Fruit fly (Drosophila melanogaster): ENCODE results near the gene DCTN6-p27.

DCTN6-p27 gene

DNA sequence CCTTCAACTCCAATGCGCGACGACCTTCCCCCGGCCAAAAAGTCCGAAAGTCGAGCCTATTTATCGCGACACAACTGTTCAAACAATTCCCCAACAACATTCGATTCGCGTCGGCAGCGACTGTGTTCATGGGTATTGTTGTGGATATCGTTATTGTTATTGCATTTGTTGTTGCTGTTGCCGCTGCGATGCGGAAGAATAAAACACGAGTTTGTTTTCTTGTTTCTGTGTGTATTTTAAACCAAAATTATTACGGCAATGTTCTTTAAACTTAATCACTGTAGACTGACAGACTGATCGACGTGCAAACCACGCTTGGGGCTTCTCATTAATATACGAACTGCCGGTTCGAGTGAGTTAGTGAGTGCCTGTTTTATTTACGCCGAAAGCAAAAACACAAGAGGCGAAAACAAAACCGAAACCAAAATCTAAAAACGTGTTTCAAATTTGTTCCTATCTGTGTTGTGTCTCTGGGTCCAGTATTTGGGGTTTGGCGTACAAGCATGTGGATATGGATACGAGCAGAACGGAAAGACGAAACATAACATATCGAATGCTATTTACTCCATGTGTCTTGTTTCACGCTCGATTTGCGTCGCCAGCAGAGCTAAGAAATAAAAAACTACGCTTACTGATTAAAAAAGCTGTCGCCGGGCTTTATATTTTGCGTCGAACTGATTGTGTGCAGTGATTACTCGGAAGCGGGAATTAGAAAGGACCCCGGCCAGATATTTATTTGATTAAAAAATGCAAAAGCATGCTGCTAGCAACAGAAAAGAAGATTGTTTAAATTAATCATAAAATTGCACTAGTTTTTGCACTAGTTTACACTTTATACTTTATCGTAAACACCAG, 27.7 kb downstream of the DCTN6-p27 start:
- no peak for TF ChIP-seq CG14655 (GFP tag; optimal IDR thresholded peaks at IDR 0.05)
- peak; percentile 2; the same call in 1 of the 3 replicates for TF ChIP-seq CG4496 (GFP tag; IDR thresholded peaks at IDR 0.05)
- TF ChIP-seq rn (GFP tag; IDR thresholded peaks at IDR 0.05): 0 out of 2 replicates have a peak, but pooled peaks have one; percentile 0
- no peak for TF ChIP-seq Snoo (tag; optimal IDR thresholded peaks at IDR 0.05)
- no peak for TF ChIP-seq CG15710 (tag; optimal IDR thresholded peaks at IDR 0.05)

DNA sequence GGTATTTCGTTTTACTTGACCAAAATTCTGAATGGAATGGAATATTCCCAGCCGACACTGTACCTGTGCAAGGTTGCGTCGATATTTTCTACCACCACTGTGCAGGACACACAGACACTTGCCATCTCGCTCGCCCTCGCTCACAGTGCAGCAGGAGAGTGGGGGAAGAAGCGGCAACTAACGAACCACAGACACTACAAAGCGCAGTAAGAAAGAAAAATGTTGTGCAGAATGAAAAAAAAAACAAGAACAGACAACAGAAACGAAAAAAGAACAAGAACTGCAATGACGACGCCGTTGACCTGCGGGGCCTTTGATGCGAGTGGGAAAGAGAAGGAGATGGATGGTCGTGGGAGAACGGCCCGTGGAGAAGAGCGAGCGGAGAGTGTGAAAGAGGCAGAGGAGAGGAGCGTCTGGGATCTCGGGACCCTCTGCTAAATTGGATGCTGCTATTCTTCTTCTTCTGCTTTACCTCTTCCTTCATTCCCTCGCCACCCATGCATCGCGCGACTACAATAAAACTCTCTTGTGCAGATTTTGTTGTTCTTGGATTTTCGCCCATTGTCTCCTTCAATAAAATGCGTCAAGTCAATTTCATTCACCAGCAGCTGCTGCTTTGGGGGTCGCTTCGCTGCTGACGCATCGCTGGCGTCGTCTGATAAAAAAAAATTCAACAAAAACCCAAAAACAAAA, 29.3 kb downstream of the DCTN6-p27 start:
- TF ChIP-seq CG34367 (tag; optimal IDR thresholded peaks at IDR 0.05) (peak; percentile 92), CG8159 (tag; optimal IDR thresholded peaks at IDR 0.05) (peak; percentile 84), CG15710 (tag; optimal IDR thresholded peaks at IDR 0.05) (peak; percentile 94), gl (tag; optimal IDR thresholded peaks at IDR 0.05) (peak; percentile 97), CG4496 (GFP tag; IDR thresholded peaks at IDR 0.05) (peak; percentile 81; the same call in 2 of the 3 replicates), D1 (tag; optimal IDR thresholded peaks at IDR 0.05) (peak; percentile 65), Pif1A (GFP tag; optimal IDR thresholded peaks at IDR 0.05) (peak; percentile 83), EcR (GFP tag; optimal IDR thresholded peaks at IDR 0.05) (peak; percentile 99), CG13204 (GFP tag; optimal IDR thresholded peaks at IDR 0.05) (peak; percentile 99), CG9948 (tag; optimal IDR thresholded peaks at IDR 0.05) (peak; percentile 81), Ets98B (GFP tag; IDR thresholded peaks at IDR 0.05) (peak; percentile 51), CG10348 (GFP tag; IDR thresholded peaks at IDR 0.05) (no peak), rn (GFP tag; IDR thresholded peaks at IDR 0.05) (peak; percentile 64), Pif1B (GFP tag; optimal IDR thresholded peaks at IDR 0.05) (peak; percentile 84), CG8301 (tag; optimal IDR thresholded peaks at IDR 0.05) (peak; percentile 60), CG17806 (tag; optimal IDR thresholded peaks at IDR 0.05) (peak; percentile 78), CG14655 (GFP tag; optimal IDR thresholded peaks at IDR 0.05) (peak; percentile 70), fd96Ca (GFP tag; IDR thresholded peaks at IDR 0.05) (peak; percentile 79), Snoo (tag; optimal IDR thresholded peaks at IDR 0.05) (peak; percentile 90), CG32121 (GFP tag; IDR thresholded peaks at IDR 0.05) (peak; percentile 38; the same call in 1 of the 2 replicates), CG12605 (GFP tag; IDR thresholded peaks at IDR 0.05) (peak; percentile 88)

DNA sequence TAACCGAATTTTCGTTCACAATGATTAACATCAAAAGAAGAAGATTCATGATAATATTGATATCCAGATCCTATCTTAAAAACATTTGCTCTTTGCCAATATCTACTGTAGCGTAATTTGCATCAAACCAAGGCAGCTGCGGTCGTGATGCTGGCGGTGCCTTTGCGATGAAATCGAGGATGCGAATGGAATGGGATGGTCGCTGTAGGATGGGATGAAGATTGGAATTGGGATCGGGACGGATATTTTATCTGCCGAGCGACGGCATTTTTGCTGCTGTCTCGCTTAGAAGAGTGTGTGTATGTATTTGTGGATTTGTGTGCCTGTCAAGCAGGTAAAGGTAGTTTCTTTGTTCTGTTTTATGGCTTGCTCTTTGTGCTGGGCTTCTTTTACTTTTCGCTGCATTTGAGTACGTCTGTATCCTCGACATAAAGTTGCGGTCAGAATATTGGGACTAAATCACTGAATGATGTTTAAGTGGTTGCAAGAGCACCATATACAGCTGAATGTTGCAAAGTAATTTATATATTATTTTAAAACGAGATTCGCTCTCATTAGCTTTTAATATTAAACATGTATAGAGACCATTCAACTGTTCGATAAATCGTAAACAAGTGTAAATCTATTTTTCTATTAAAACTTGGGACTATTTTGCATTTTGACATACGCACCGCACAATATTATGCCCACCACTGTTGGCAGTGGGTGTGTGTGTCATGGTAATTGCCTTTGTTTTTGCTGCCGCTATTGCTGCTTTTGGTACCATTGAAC, 30.4 kb downstream of the DCTN6-p27 start:
- TF ChIP-seq Snoo (tag; optimal IDR thresholded peaks at IDR 0.05) (peak; percentile 54), CG12605 (GFP tag; IDR thresholded peaks at IDR 0.05) (no peak), CG15710 (tag; optimal IDR thresholded peaks at IDR 0.05) (peak; percentile 49), fd96Ca (GFP tag; IDR thresholded peaks at IDR 0.05) (no peak), EcR (GFP tag; optimal IDR thresholded peaks at IDR 0.05) (peak; percentile 6), CG8159 (tag; optimal IDR thresholded peaks at IDR 0.05) (peak; percentile 35), CG32121 (GFP tag; IDR thresholded peaks at IDR 0.05) (no peak), D1 (tag; optimal IDR thresholded peaks at IDR 0.05) (no peak), CG34367 (tag; optimal IDR thresholded peaks at IDR 0.05) (peak; percentile 57), CG8301 (tag; optimal IDR thresholded peaks at IDR 0.05) (peak; percentile 57), CG17806 (tag; optimal IDR thresholded peaks at IDR 0.05) (peak; percentile 45), rn (GFP tag; IDR thresholded peaks at IDR 0.05) (peak; percentile 43; the same call in 1 of the 2 replicates), CG14655 (GFP tag; optimal IDR thresholded peaks at IDR 0.05) (peak; percentile 60), Ets98B (GFP tag; IDR thresholded peaks at IDR 0.05) (no peak), CG9948 (tag; optimal IDR thresholded peaks at IDR 0.05) (peak; percentile 52), gl (tag; optimal IDR thresholded peaks at IDR 0.05) (no peak), Pif1A (GFP tag; optimal IDR thresholded peaks at IDR 0.05) (peak; percentile 43), CG10348 (GFP tag; IDR thresholded peaks at IDR 0.05) (no peak), CG4496 (GFP tag; IDR thresholded peaks at IDR 0.05) (peak; percentile 27; the same call in 1 of the 3 replicates), Pif1B (GFP tag; optimal IDR thresholded peaks at IDR 0.05) (peak; percentile 68), CG13204 (GFP tag; optimal IDR thresholded peaks at IDR 0.05) (no peak)

DNA sequence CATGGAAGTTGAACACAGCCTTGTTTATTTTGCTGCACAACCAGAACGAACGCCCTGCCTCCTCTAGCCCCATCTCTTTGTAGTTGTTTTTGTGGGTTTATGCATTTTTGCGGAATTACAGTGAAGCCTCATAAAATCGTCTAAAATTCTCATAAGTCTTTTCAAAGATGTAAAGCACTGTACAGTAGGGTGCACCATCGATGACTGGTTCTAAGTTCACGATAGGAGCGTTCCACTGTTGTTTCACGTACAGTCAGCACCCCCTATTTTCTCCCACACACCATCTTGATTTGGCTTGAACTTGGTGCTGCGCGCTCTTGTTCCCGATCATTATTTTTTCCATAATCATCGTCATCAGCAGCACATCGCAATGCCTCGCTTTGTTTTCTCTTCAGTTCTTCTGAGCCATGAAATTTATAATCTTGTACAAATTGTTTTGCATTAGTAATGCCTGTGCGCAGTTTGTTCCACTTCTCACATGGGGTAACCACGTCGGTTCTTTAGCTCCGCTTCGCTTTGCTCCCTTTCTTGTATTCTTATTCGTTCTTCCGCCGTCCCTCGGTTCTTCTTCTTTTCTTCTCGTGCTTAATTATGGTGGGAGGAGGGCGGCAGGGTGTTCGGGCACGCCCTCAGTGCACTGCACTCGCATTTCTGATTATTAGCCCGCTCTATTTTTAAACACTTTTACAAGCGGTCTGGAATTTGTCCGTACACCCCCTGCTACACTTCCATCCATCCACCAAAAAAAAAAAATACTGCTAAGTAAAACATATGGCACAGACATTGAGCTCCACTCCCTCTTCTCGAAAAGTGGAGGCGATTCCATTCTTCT, 31.2 kb downstream of the DCTN6-p27 start:
- no peak for TF ChIP-seq CG15710 (tag; optimal IDR thresholded peaks at IDR 0.05)
- no peak for TF ChIP-seq CG12605 (GFP tag; IDR thresholded peaks at IDR 0.05)
- TF ChIP-seq Pif1B (GFP tag; optimal IDR thresholded peaks at IDR 0.05): no peak
- peak; percentile 32 for TF ChIP-seq CG13204 (GFP tag; optimal IDR thresholded peaks at IDR 0.05)
- peak; percentile 82 for TF ChIP-seq EcR (GFP tag; optimal IDR thresholded peaks at IDR 0.05)
- TF ChIP-seq CG9948 (tag; optimal IDR thresholded peaks at IDR 0.05): peak; percentile 19
- peak; percentile 30 for TF ChIP-seq Ets98B (GFP tag; IDR thresholded peaks at IDR 0.05)
- TF ChIP-seq Snoo (tag; optimal IDR thresholded peaks at IDR 0.05): no peak
- TF ChIP-seq CG4496 (GFP tag; IDR thresholded peaks at IDR 0.05): peak; percentile 53
- TF ChIP-seq gl (tag; optimal IDR thresholded peaks at IDR 0.05): no peak
- peak; percentile 23; the same call in 1 of the 2 replicates for TF ChIP-seq CG32121 (GFP tag; IDR thresholded peaks at IDR 0.05)
- no peak for TF ChIP-seq CG17806 (tag; optimal IDR thresholded peaks at IDR 0.05)
- no peak for TF ChIP-seq rn (GFP tag; IDR thresholded peaks at IDR 0.05)
- TF ChIP-seq D1 (tag; optimal IDR thresholded peaks at IDR 0.05): no peak
- no peak for TF ChIP-seq CG10348 (GFP tag; IDR thresholded peaks at IDR 0.05)
- TF ChIP-seq CG34367 (tag; optimal IDR thresholded peaks at IDR 0.05): no peak
- TF ChIP-seq CG8159 (tag; optimal IDR thresholded peaks at IDR 0.05): peak; percentile 28
- TF ChIP-seq Pif1A (GFP tag; optimal IDR thresholded peaks at IDR 0.05): no peak
- TF ChIP-seq CG8301 (tag; optimal IDR thresholded peaks at IDR 0.05): peak; percentile 2
- TF ChIP-seq fd96Ca (GFP tag; IDR thresholded peaks at IDR 0.05): peak; percentile 28; the same call in 1 of the 3 replicates
- peak; percentile 22 for TF ChIP-seq CG14655 (GFP tag; optimal IDR thresholded peaks at IDR 0.05)

Data from whole organism, pupa.